Fruit fly (Drosophila melanogaster): ENCODE measurements around the gene CG45488.
A peak's percentile ranks its signal among the peaks of the same experiment; 100 is the strongest.

Gene CG45488

dm6 chrX:19876836-19877468 is 43.3 kb downstream of the CG45488 start (continued):
- TF ChIP-seq achi (GFP tag; optimal IDR thresholded peaks at IDR 0.05) (peak; percentile 86), fkh (GFP tag; optimal IDR thresholded peaks at IDR 0.05) (no peak), Blimp-1 (GFP tag; optimal IDR thresholded peaks at IDR 0.05) (peak; percentile 60), CG7368 (GFP tag; optimal IDR thresholded peaks at IDR 0.05) (peak; percentile 71), net (GFP tag; optimal IDR thresholded peaks at IDR 0.05) (peak; percentile 86), eg (GFP tag; IDR thresholded peaks at IDR 0.05) (peak; percentile 63; the same call in 2 of the 3 replicates), Ets21C (GFP tag; optimal IDR thresholded peaks at IDR 0.05) (peak; percentile 59), ss (GFP tag; optimal IDR thresholded peaks at IDR 0.05) (peak; percentile 83 to 89), CG11762 (GFP tag; optimal IDR thresholded peaks at IDR 0.05; ENCODE audit: insufficient read depth) (peak; percentile 81), CG11294 (GFP tag; IDR thresholded peaks at IDR 0.05) (peak; percentile 52; the same call in 1 of the 2 replicates), dac (GFP tag; optimal IDR thresholded peaks at IDR 0.05) (peak; percentile 58), Sox14 (GFP tag; optimal IDR thresholded peaks at IDR 0.05) (peak; percentile 83), Eip75B (GFP tag; optimal IDR thresholded peaks at IDR 0.05) (peak; percentile 87), svp (GFP tag) (peak; percentile 88), CG10631 (GFP tag; optimal IDR thresholded peaks at IDR 0.05) (peak; percentile 85), topi (GFP tag; optimal IDR thresholded peaks at IDR 0.05) (peak; percentile 84), salr (GFP tag; optimal IDR thresholded peaks at IDR 0.05) (peak; percentile 57 to 87), CG6792 (GFP tag; optimal IDR thresholded peaks at IDR 0.05) (peak; percentile 84), OdsH (GFP tag; optimal IDR thresholded peaks at IDR 0.05) (peak; percentile 87), fd85E (GFP tag; optimal IDR thresholded peaks at IDR 0.05) (peak; percentile 5), CG1621 (tag; optimal IDR thresholded peaks at IDR 0.05) (peak; percentile 70), CG3919 (GFP tag; optimal IDR thresholded peaks at IDR 0.05) (peak; percentile 87), Ets96B (tag; optimal IDR thresholded peaks at IDR 0.05) (peak; percentile 76), CG6163 (GFP tag; IDR thresholded peaks at IDR 0.05) (peak; percentile 42; the same call in 2 of the 3 replicates), Hr39 (GFP tag; optimal IDR thresholded peaks at IDR 0.05) (peak; percentile 70)

- peak; percentile 19 for TF ChIP-seq svp (GFP tag)
- TF ChIP-seq Sox15 (GFP tag; optimal IDR thresholded peaks at IDR 0.05) = no peak
- no peak for TF ChIP-seq CG6163 (GFP tag; IDR thresholded peaks at IDR 0.05)
- TF ChIP-seq CG11902 (GFP tag; optimal IDR thresholded peaks at IDR 0.05) = no peak
- no peak for TF ChIP-seq Ets21C (GFP tag; optimal IDR thresholded peaks at IDR 0.05)
Observed at dm6 chrX:19875629-19876028, 44.6 kb downstream of the CG45488 start.

- TF ChIP-seq vri (GFP tag; optimal IDR thresholded peaks at IDR 0.05) (peak; percentile 66), Hr39 (GFP tag; optimal IDR thresholded peaks at IDR 0.05) (peak; percentile 84), fkh (GFP tag; optimal IDR thresholded peaks at IDR 0.05) (no peak), Ets96B (tag; optimal IDR thresholded peaks at IDR 0.05) (peak; percentile 94), CG6854 (GFP tag; optimal IDR thresholded peaks at IDR 0.05) (peak; percentile 65), cyc (GFP tag; optimal IDR thresholded peaks at IDR 0.05) (peak; percentile 86), Sox102F (GFP tag; optimal IDR thresholded peaks at IDR 0.05) (peak; percentile 88), CG16779 (tag; optimal IDR thresholded peaks at IDR 0.05) (peak; percentile 93), Hr4 (GFP tag; optimal IDR thresholded peaks at IDR 0.05) (peak; percentile 94), CG3919 (GFP tag; optimal IDR thresholded peaks at IDR 0.05) (peak; percentile 94), CG11294 (GFP tag; IDR thresholded peaks at IDR 0.05) (peak; percentile 80), pdm3 (GFP tag; optimal IDR thresholded peaks at IDR 0.05) (peak; percentile 95), CG4318 (GFP tag; optimal IDR thresholded peaks at IDR 0.05) (peak; percentile 89), fd59A (GFP tag; optimal IDR thresholded peaks at IDR 0.05) (peak; percentile 94), CG6163 (GFP tag; IDR thresholded peaks at IDR 0.05) (peak; percentile 87), CG15336 (GFP tag; IDR thresholded peaks at IDR 0.05) (peak; percentile 96), Smox (GFP tag; optimal IDR thresholded peaks at IDR 0.05) (peak; percentile 84), CG8319 (GFP tag; optimal IDR thresholded peaks at IDR 0.05) (peak; percentile 82), dac (GFP tag; optimal IDR thresholded peaks at IDR 0.05) (peak; percentile 93), CG3032 (tag; optimal IDR thresholded peaks at IDR 0.05) (peak; percentile 92), svp (GFP tag) (peak; percentile 85), Hr38 (GFP tag; optimal IDR thresholded peaks at IDR 0.05) (peak; percentile 18), CG6276 (GFP tag; optimal IDR thresholded peaks at IDR 0.05) (peak; percentile 96), OdsH (GFP tag; optimal IDR thresholded peaks at IDR 0.05) (peak; percentile 94), CG7368 (GFP tag; optimal IDR thresholded peaks at IDR 0.05) (peak; percentile 88), esn (GFP tag; optimal IDR thresholded peaks at IDR 0.05) (peak; percentile 89), Sox14 (GFP tag; optimal IDR thresholded peaks at IDR 0.05) (peak; percentile 93), CG1621 (tag; optimal IDR thresholded peaks at IDR 0.05) (peak; percentile 91), Blimp-1 (GFP tag; optimal IDR thresholded peaks at IDR 0.05) (peak; percentile 57), Eip75B (GFP tag; optimal IDR thresholded peaks at IDR 0.05) (peak; percentile 95), CG31627 (GFP tag; optimal IDR thresholded peaks at IDR 0.05) (peak; percentile 86), CG6808 (GFP tag; optimal IDR thresholded peaks at IDR 0.05) (peak; percentile 93), ss (GFP tag; optimal IDR thresholded peaks at IDR 0.05) (peak; percentile 93 to 95)
Observed at dm6 chrX:19875059-19875458, 45.2 kb downstream of the CG45488 start.

All from whole organism, prepupa.